Fruit fly (Drosophila melanogaster): Measurements from ENCODE around the gene CG13605.

- no peak for TF ChIP-seq CG8478 (optimal IDR thresholded peaks at IDR 0.05)
- no peak for TF ChIP-seq CTCF (optimal IDR thresholded peaks at IDR 0.05)
These were observed at the start of gene CG13605 for dm6 chr3R:24112320-24113069.

Data from S2 (cell line).